Worm (Caenorhabditis elegans) whole organism, late embryonic: ENCODE data around the gene K10B4.3.

Experiments
- C08G9.2 ChIP-seq: sonication (generic microtip); optimal IDR thresholded peaks from 2 replicates; lab custom pipeline; 2016; ENCODE audit warnings: mild to moderate bottlenecking, missing genetic modification characterization, moderate library complexity, missing compliant biosample characterization
- C38D4.7 ChIP-seq: fragments of 200-800 bp; sonication (Bioruptor generic); optimal IDR thresholded peaks from 2 replicates; lab custom pipeline; 2018; ENCODE audit warnings: mild to moderate bottlenecking, missing genetic modification characterization, moderate library complexity, missing compliant biosample characterization
- F13H6.1 ChIP-seq: sonication (generic microtip); optimal IDR thresholded peaks from 2 replicates; lab custom pipeline; 2016; ENCODE audit warnings: missing genetic modification characterization, missing compliant biosample characterization
- K09A11.1 ChIP-seq: sonication (generic microtip); optimal IDR thresholded peaks from 2 replicates; lab custom pipeline; 2017; ENCODE audit warnings: antibody characterized with exemption, mild to moderate bottlenecking, missing genetic modification characterization, missing compliant biosample characterization; ENCODE audit not compliant: insufficient read depth
- T23F11.4 ChIP-seq: fragments of 200-800 bp; sonication (Bioruptor generic); optimal IDR thresholded peaks from 2 replicates; lab custom pipeline; 2018; ENCODE audit warnings: mild to moderate bottlenecking, missing genetic modification characterization, missing compliant biosample characterization
- Y22D7AL.16 ChIP-seq: sonication (generic microtip); optimal IDR thresholded peaks from 2 replicates; lab custom pipeline; 2016; ENCODE audit warnings: missing genetic modification characterization, missing compliant biosample characterization
- ama-1 ChIP-seq: fragments of 150-350 bp; optimal IDR thresholded peaks from 2 replicates; lab custom pipeline; 2014
- ceh-18 ChIP-seq: sonication (generic microtip); optimal IDR thresholded peaks from 2 replicates; lab custom pipeline; 2016; ENCODE audit warnings: missing genetic modification characterization, missing compliant biosample characterization
- ceh-19 ChIP-seq: fragments of 200-800 bp; sonication (Bioruptor generic); optimal IDR thresholded peaks from 2 replicates; lab custom pipeline; 2018; ENCODE audit warnings: mild to moderate bottlenecking, missing genetic modification characterization, missing compliant biosample characterization
- ceh-2 ChIP-seq: sonication (generic microtip); optimal IDR thresholded peaks from 2 replicates; lab custom pipeline; 2016; ENCODE audit warnings: missing genotype, missing genetic modification characterization, missing compliant biosample characterization
- ceh-30 ChIP-seq: fragments of 150-350 bp; optimal IDR thresholded peaks from 2 replicates; lab custom pipeline; 2014; ENCODE audit warnings: missing biosample characterization, missing genetic modification characterization
- ceh-45 ChIP-seq: fragments of 200-800 bp; sonication (Bioruptor generic); IDR thresholded peaks from 2 replicates; pipeline ENCODE4 v1.3.6; 2022; ENCODE audit warnings: missing genetic modification reagents, missing genetic modification characterization, missing compliant biosample characterization
- ceh-48 ChIP-seq: sonication (generic microtip); optimal IDR thresholded peaks from 2 replicates; lab custom pipeline; 2016; ENCODE audit warnings: missing genetic modification characterization, inconsistent platforms, missing compliant biosample characterization
- ceh-6 ChIP-seq: fragments of 200-800 bp; sonication (Bioruptor generic); optimal IDR thresholded peaks from 2 replicates; lab custom pipeline; 2018; ENCODE audit warnings: mild to moderate bottlenecking, missing genetic modification characterization, missing compliant biosample characterization
- ceh-9 ChIP-seq: sonication (generic microtip); optimal IDR thresholded peaks from 2 replicates; lab custom pipeline; 2016; ENCODE audit warnings: mild to moderate bottlenecking, missing genetic modification characterization, inconsistent platforms, missing compliant biosample characterization
- dve-1 ChIP-seq: sonication (generic microtip); optimal IDR thresholded peaks from 2 replicates; lab custom pipeline; 2017; ENCODE audit warnings: antibody characterized with exemption, mild to moderate bottlenecking, missing genetic modification characterization, missing compliant biosample characterization
- elt-2 ChIP-seq: sonication (generic microtip); optimal IDR thresholded peaks from 2 replicates; lab custom pipeline; 2016; ENCODE audit warnings: missing genetic modification reagents, missing genetic modification characterization, missing compliant biosample characterization
- eyg-1 ChIP-seq: sonication (generic microtip); optimal IDR thresholded peaks from 2 replicates; lab custom pipeline; 2016; ENCODE audit warnings: missing genotype, missing genetic modification characterization, missing compliant biosample characterization
- fkh-10 ChIP-seq: fragments of 150-350 bp; optimal IDR thresholded peaks from 2 replicates; lab custom pipeline; 2014; ENCODE audit warnings: missing biosample characterization, missing genetic modification reagents, missing genetic modification characterization
- fkh-6 ChIP-seq: sonication (generic microtip); optimal IDR thresholded peaks from 2 replicates; lab custom pipeline; 2016; ENCODE audit warnings: missing genetic modification characterization, missing compliant biosample characterization
- gmeb-2 ChIP-seq: sonication (generic microtip); optimal IDR thresholded peaks from 2 replicates; lab custom pipeline; 2016; ENCODE audit warnings: missing genetic modification characterization, inconsistent platforms, missing compliant biosample characterization
- hlh-30 ChIP-seq: sonication (generic microtip); optimal IDR thresholded peaks from 2 replicates; lab custom pipeline; 2017; ENCODE audit warnings: antibody characterized with exemption, missing genetic modification characterization, missing compliant biosample characterization; ENCODE audit not compliant: insufficient read depth
- lin-11 ChIP-seq: fragments of 200-800 bp; sonication (Bioruptor generic); optimal IDR thresholded peaks from 2 replicates; lab custom pipeline; 2018; ENCODE audit warnings: mild to moderate bottlenecking, missing genetic modification characterization, missing compliant biosample characterization
- mec-3 ChIP-seq: sonication (generic microtip); optimal IDR thresholded peaks from 2 replicates; lab custom pipeline; 2016; ENCODE audit warnings: borderline replicate concordance, missing genetic modification characterization, missing compliant biosample characterization
- nhr-232 ChIP-seq: sonication (generic microtip); optimal IDR thresholded peaks from 2 replicates; lab custom pipeline; 2016; ENCODE audit warnings: missing genetic modification characterization, missing compliant biosample characterization
- odd-2 ChIP-seq: sonication (generic microtip); optimal IDR thresholded peaks from 2 replicates; lab custom pipeline; 2017; ENCODE audit warnings: antibody characterized with exemption, mild to moderate bottlenecking, missing genetic modification characterization, missing compliant biosample characterization
- pax-1 ChIP-seq: fragments of 150-350 bp; optimal IDR thresholded peaks from 2 replicates; lab custom pipeline; 2014; ENCODE audit warnings: missing biosample characterization, missing genetic modification characterization
- pha-2 ChIP-seq: sonication (generic microtip); optimal IDR thresholded peaks from 2 replicates; lab custom pipeline; 2017; ENCODE audit warnings: mild to moderate bottlenecking, missing genetic modification characterization, missing compliant biosample characterization
- pha-4 ChIP-seq: fragments of 150-350 bp; optimal IDR thresholded peaks from 2 replicates; lab custom pipeline; 2018; ENCODE audit warnings: missing biosample characterization, missing genetic modification reagents, missing genetic modification characterization
- pros-1 ChIP-seq: fragments of 150-350 bp; optimal IDR thresholded peaks from 2 replicates; lab custom pipeline; 2014; ENCODE audit warnings: missing biosample characterization, missing genetic modification reagents, missing genetic modification characterization
- rnt-1 ChIP-seq: sonication (generic microtip); optimal IDR thresholded peaks from 2 replicates; lab custom pipeline; 2016; ENCODE audit warnings: missing genetic modification characterization, missing compliant biosample characterization
- sox-4 ChIP-seq: sonication (generic microtip); optimal IDR thresholded peaks from 2 replicates; lab custom pipeline; 2017; ENCODE audit warnings: mild to moderate bottlenecking, missing genetic modification characterization, inconsistent platforms, missing compliant biosample characterization
- ttx-3 ChIP-seq: sonication (generic microtip); optimal IDR thresholded peaks from 2 replicates; lab custom pipeline; 2016; ENCODE audit warnings: missing genetic modification reagents, missing genetic modification characterization, missing compliant biosample characterization
- unc-3 ChIP-seq, 2 experiments: fragments of 200-800 bp in 1 of 2; sonication (Bioruptor generic) in 1 of 2; sonication (generic microtip) in 1 of 2; conservative IDR thresholded peaks in 1 of 2; optimal IDR thresholded peaks in 1 of 2; 2 replicates each; pipeline versions ENCODE4 v1.3.6 to Lab custom; 2016 to 2022; ENCODE audit warnings: missing compliant biosample characterization in 2 of 2, missing genetic modification characterization in 2 of 2, missing genetic modification reagents in 1 of 2
- unc-42 ChIP-seq: sonication (generic microtip); optimal IDR thresholded peaks from 2 replicates; lab custom pipeline; 2016; ENCODE audit warnings: missing genotype, missing genetic modification characterization, missing compliant biosample characterization
- unc-55 ChIP-seq: sonication (generic microtip); optimal IDR thresholded peaks from 2 replicates; lab custom pipeline; 2017; ENCODE audit warnings: missing biosample characterization, missing genetic modification reagents, missing genetic modification characterization

K10B4.3 gene

DNA sequence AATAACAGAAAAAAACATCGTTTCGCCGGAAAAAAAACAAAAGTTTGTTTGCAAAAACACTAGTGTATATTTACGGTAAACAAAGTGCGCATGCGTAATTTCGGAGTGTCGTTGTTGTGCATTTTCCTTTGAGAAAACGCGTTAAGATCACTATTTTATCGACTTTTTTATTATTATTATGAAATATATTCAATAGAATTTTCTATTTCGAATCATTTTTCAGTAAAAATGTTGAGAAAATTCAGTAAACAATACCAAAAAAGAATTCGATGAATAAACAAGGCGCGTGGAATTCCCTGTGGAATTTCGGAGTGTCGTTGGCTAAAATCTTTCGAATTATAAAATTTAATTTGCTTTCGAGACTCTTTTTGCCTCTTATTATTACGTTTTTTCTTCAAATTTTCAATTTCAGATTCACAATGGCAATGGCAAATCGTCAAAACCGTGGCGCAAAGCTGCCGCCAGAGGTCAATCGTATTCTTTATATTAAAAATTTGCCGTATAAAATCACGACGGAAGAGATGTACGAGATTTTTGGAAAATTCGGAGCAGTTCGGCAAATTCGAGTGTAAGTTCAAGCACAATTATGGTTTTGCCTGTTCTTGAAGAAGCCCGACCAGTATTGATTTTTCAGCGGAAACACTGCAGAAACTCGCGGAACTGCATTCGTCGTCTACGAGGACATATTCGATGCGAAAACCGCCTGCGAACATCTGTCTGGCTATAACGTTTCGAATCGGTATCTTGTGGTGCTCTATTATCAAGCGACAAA, 22.8 kb downstream of the K10B4.3 start, which contains the start of the genes luc-7L3 and sftb-6 (continued):
- TF ChIP-seq unc-3 (GFP tag; conservative IDR thresholded peaks at IDR 0.05; lab: Robert Waterston, UW): no peak
- peak; percentile 76 for TF ChIP-seq unc-3 (tag; optimal IDR thresholded peaks at IDR 0.05; lab: Kevin White, UChicago)
- no peak for TF ChIP-seq K09A11.1
- TF ChIP-seq eyg-1 (tag; lab: Kevin White, UChicago): no peak
- TF ChIP-seq mec-3 (tag; lab: Kevin White, UChicago): no peak
- TF ChIP-seq ceh-48: no peak
- TF ChIP-seq unc-55: peak; percentile 12
- TF ChIP-seq pros-1 (tag; lab: Kevin White, UChicago): no peak
- no peak for TF ChIP-seq lin-11 (tag; lab: Kevin White, UChicago)
- TF ChIP-seq Y22D7AL.16 (tag; lab: Kevin White, UChicago): no peak

DNA sequence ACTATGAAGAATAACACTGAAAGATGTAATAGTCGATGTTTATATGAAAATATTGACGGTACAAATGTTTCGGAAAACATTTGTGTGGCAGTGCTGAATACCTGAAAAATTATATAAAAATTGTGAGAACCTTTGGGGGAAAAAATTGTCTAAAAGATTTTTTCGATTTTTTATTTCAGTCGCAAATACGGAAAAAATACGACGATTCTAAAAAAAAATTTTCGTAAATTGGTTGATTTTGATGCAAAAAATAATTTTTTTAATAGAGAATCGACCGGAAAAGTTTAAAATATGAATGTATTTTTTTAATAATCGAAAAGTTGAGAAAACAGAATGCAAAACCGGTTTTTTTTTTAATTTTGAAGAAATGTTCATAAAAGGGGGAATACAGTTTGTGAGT, 25.8 kb downstream of the K10B4.3 start, which contains the start of gene C50D2.7:
TSS of gene C50D2.7 (minus strand) at position 101 of the 400 bp plus-strand sequence.
- TF ChIP-seq K09A11.1: no peak

DNA sequence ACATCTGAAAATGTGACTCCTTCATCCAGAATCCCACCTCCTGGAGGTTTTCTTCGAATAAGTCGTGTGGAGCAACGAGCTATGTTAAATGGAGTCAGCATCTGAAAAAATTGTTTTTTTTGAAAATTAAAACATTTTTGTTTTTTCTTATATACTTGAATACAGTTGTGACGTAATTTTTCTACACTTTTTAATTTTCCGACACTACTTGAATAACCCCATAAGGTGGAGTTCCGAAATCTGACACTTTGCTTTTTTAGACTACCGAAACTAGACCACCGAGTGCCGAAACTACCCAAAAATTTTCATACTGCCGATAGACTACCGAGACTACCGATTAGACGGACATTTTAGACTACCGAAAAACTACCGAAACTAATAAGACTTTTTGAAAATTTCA, 29.6 kb downstream of the K10B4.3 start, which contains the start of gene mcat-1:
TSS of gene mcat-1 (minus strand) at position 101 of the 400 bp plus-strand sequence.
- TF ChIP-seq sox-4 (tag; lab: Kevin White, UChicago): no peak
- TF ChIP-seq, all 69 proteins: peak for 0

DNA sequence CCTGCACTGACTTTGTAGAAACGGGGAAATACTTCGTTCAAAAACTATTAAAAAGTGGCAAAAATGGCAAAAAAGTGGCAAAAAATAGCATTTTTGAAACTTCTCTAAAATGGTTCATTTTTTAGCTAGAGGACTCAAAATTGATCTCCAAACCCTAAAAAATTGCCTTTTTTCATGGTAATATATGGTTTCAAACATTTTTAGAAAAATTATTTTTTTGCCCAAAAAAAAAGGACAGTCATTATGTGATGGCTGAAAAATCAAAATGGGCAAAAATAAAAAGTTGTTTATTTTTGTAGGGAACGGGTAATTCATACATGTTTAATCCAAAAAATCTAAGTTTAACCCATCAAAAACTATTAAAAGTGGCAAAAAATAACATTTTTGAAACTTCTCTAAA, 33.1 kb downstream of the K10B4.3 start:
- TF ChIP-seq pha-2 (tag; lab: Kevin White, UChicago): no peak
- TF ChIP-seq ceh-2 (tag; lab: Kevin White, UChicago): no peak
- TF ChIP-seq pax-1: no peak
- no peak for TF ChIP-seq ceh-6 (GFP tag; lab: Kevin White, UChicago)
- TF ChIP-seq unc-55: no peak
- TF ChIP-seq ttx-3 (tag; lab: Kevin White, UChicago): no peak
- TF ChIP-seq ceh-30: no peak
- no peak for TF ChIP-seq gmeb-2 (tag; lab: Kevin White, UChicago)
- no peak for TF ChIP-seq pros-1 (tag; lab: Kevin White, UChicago)
- TF ChIP-seq F13H6.1 (tag; lab: Kevin White, UChicago): no peak
- no peak for TF ChIP-seq unc-3 (GFP tag; conservative IDR thresholded peaks at IDR 0.05; lab: Robert Waterston, UW)
- TF ChIP-seq unc-3 (tag; optimal IDR thresholded peaks at IDR 0.05; lab: Kevin White, UChicago): no peak
- TF ChIP-seq fkh-10 (GFP tag; lab: Kevin White, UChicago): no peak
- TF ChIP-seq sox-4 (tag; lab: Kevin White, UChicago): no peak

DNA sequence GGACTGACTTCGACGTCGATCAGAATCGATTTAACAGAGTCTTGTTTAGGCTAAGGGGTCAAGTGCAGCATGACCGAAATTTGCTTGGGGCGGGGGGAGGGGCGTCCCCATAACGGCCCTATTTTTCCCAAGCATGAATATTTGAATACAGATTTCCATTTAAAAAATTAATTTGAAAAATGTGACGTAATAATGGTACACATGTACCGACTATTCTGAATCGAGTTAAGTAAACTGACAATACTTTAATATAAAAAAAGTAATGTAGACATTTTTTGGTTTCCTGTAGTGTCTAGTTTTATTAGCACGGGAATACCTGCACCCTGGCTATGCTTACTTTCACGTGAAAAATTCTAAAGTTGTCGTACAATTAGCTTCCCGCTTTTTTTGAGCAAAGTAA, 34.2 kb downstream of the K10B4.3 start:
- TF ChIP-seq C08G9.2 (tag; lab: Kevin White, UChicago): no peak
- TF ChIP-seq pax-1: no peak
- TF ChIP-seq hlh-30 (tag; lab: Kevin White, UChicago): no peak
- no peak for TF ChIP-seq ceh-18 (tag; lab: Kevin White, UChicago)
- no peak for TF ChIP-seq dve-1 (tag; lab: Kevin White, UChicago)

DNA sequence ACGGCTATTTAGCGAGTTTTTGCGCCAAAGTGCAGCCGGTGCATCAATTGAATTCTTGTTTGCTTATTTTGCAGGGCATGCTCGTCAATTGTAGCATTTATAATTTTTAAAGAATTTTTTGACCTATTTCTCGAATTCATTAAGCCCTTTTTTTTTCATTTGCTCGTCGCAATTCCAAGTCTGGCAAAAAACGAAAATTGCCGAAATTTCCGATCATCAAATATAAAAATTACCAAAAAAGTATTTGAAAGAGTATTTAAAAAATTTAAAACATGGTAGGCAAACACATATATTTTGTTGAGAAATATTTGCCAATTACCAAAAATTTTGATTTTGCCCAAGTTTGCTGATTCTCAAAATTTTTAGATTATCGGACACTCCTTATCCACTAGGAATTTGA, 36.9 kb downstream of the K10B4.3 start, which contains the start of gene C50D2.6:
TSS of gene C50D2.6 (plus strand) at position 301 of the 400 bp plus-strand sequence.
- no peak for TF ChIP-seq odd-2
- TF ChIP-seq unc-3 (GFP tag; conservative IDR thresholded peaks at IDR 0.05; lab: Robert Waterston, UW): no peak
- no peak for TF ChIP-seq unc-3 (tag; optimal IDR thresholded peaks at IDR 0.05; lab: Kevin White, UChicago)
- TF ChIP-seq ceh-45: no peak

DNA sequence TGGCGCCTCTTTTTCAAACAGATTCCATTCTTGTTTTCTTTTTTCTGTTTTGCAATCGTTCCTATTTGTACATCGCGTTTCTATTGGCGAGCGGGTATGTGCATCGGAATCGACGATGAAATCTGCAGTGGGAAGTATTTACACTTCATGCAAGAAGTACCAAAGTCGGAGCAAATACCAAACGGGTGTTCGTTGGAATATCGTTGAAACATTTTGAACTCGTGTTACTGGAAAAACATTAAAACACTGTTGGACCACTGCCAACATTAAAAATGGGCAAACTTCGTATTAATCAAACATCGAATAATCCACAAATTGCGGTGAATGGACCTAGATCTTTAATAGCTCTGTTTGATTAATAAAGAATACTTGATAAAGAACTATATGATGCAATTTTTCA, 41.9 kb downstream of the K10B4.3 start, which contains the start of gene C23H3.9:
TSS of gene C23H3.9 (minus strand) at position 101 of the 400 bp plus-strand sequence.
- TF ChIP-seq T23F11.4 (no peak), unc-42 (tag; lab: Kevin White, UChicago) (no peak), lin-11 (tag; lab: Kevin White, UChicago) (no peak), C38D4.7 (no peak), pha-4 (tag; lab: Kevin White, UChicago) (no peak), fkh-6 (tag; lab: Kevin White, UChicago) (no peak), ama-1 (lab: Kevin White, UChicago) (no peak), ceh-19 (no peak), ceh-2 (tag; lab: Kevin White, UChicago) (no peak), ceh-9 (tag; lab: Kevin White, UChicago) (no peak), ceh-45 (no peak), ceh-6 (GFP tag; lab: Kevin White, UChicago) (no peak), Y22D7AL.16 (tag; lab: Kevin White, UChicago) (no peak), rnt-1 (tag; lab: Kevin White, UChicago) (no peak), unc-55 (no peak), eyg-1 (tag; lab: Kevin White, UChicago) (no peak), elt-2 (tag; lab: Kevin White, UChicago) (no peak), fkh-10 (GFP tag; lab: Kevin White, UChicago) (no peak), nhr-232 (tag; lab: Kevin White, UChicago) (no peak)
